Worm (Caenorhabditis elegans) whole organism, L1 larva: ENCODE results near the gene srz-54.

ENCODE experiments used
- C04F5.9 ChIP-seq: sonication (generic microtip); optimal IDR thresholded peaks from 2 replicates; lab custom pipeline; 2016; ENCODE audit warnings: missing genetic modification characterization, missing compliant biosample characterization
- C16A3.4 ChIP-seq: fragments of 150-350 bp; optimal IDR thresholded peaks from 2 replicates; lab custom pipeline; 2014; ENCODE audit warnings: missing biosample characterization, missing genetic modification characterization
- C34B4.2 ChIP-seq: sonication (generic microtip); optimal IDR thresholded peaks from 2 replicates; lab custom pipeline; 2017; ENCODE audit warnings: mild to moderate bottlenecking, missing genetic modification characterization, missing compliant biosample characterization
- Y116A8C.19 ChIP-seq: sonication (generic microtip); optimal IDR thresholded peaks from 2 replicates; lab custom pipeline; 2016; ENCODE audit warnings: missing compliant biosample characterization, missing genetic modification characterization, borderline replicate concordance
- aha-1 ChIP-seq: fragments of 150-350 bp; optimal IDR thresholded peaks from 2 replicates; lab custom pipeline; 2014; ENCODE audit warnings: missing biosample characterization, missing genetic modification characterization
- alr-1 ChIP-seq: fragments of 200-800 bp; sonication (Bioruptor generic); optimal IDR thresholded peaks from 2 replicates; lab custom pipeline; 2018; ENCODE audit warnings: borderline replicate concordance, mild to moderate bottlenecking, missing genetic modification characterization, missing compliant biosample characterization
- aly-2 ChIP-seq: fragments of 150-350 bp; optimal IDR thresholded peaks from 2 replicates; lab custom pipeline; 2014; ENCODE audit warnings: missing biosample characterization, missing genetic modification characterization
- ama-1 ChIP-seq: fragments of 150-350 bp; optimal IDR thresholded peaks from 2 replicates; lab custom pipeline; 2014
- ceh-82 ChIP-seq, 3 experiments: fragments of 150-350 bp in 1 of 3; sonication (generic microtip) in 2 of 3; optimal IDR thresholded peaks; 2 replicates each; lab custom pipeline; 2014 to 2017; ENCODE audit warnings: missing biosample characterization in 3 of 3, missing genetic modification characterization in 3 of 3
- ceh-88 ChIP-seq: fragments of 200-800 bp; sonication (Bioruptor generic); IDR thresholded peaks from 2 replicates; pipeline ENCODE4 v1.3.6; 2022; ENCODE audit warnings: missing genetic modification characterization, missing compliant biosample characterization
- ces-1 ChIP-seq: fragments of 150-350 bp; optimal IDR thresholded peaks from 2 replicates; lab custom pipeline; 2014; ENCODE audit warnings: missing biosample characterization, missing genetic modification reagents, missing genetic modification characterization
- dpl-1 ChIP-seq, 3 experiments: fragments of 150-350 bp in 2 of 3; sonication (generic microtip) in 1 of 3; optimal IDR thresholded peaks; 2 replicates each; lab custom pipeline; 2014 to 2017; ENCODE audit warnings: missing biosample characterization in 3 of 3, missing genetic modification characterization in 3 of 3, missing genetic modification reagents in 3 of 3
- efl-1 ChIP-seq, 4 experiments: fragments of 150-350 bp; optimal IDR thresholded peaks in 3 of 4; peaks in 1 of 4; 1 replicate in 1 of 4; 2 replicates in 3 of 4; lab custom pipeline; 2014; ENCODE audit warnings: missing biosample characterization in 2 of 4, missing genetic modification characterization in 2 of 4, missing genetic modification reagents in 2 of 4
- efl-3 ChIP-seq: fragments of 200-800 bp; sonication (Bioruptor generic); optimal IDR thresholded peaks from 2 replicates; lab custom pipeline; 2018; ENCODE audit warnings: mild to moderate bottlenecking, missing genetic modification characterization, missing compliant biosample characterization
- egl-13 ChIP-seq: sonication (generic microtip); optimal IDR thresholded peaks from 2 replicates; lab custom pipeline; 2016; ENCODE audit warnings: missing genotype, missing genetic modification reagents, missing genetic modification characterization, missing compliant biosample characterization
- egl-27 ChIP-seq, 2 experiments: fragments of 150-350 bp in 1 of 2; sonication (generic microtip); optimal IDR thresholded peaks; 3 replicates each; lab custom pipeline; 2017 to 2018; ENCODE audit warnings: missing biosample characterization in 2 of 2, missing genetic modification characterization in 2 of 2, missing genetic modification reagents in 2 of 2
- elt-3 ChIP-seq, 6 experiments: fragments of 150-350 bp in 1 of 6; sonication (generic microtip); optimal IDR thresholded peaks; 2 replicates each; lab custom pipeline; 2017 to 2018; ENCODE audit warnings: missing biosample characterization in 6 of 6, missing genetic modification characterization in 6 of 6, inconsistent platforms in 1 of 6
- ets-5 ChIP-seq: fragments of 200-800 bp; sonication (Bioruptor generic); IDR thresholded peaks from 2 replicates; pipeline ENCODE4 v1.3.6; 2022; ENCODE audit warnings: missing genetic modification characterization, missing compliant biosample characterization
- fkh-10 ChIP-seq: sonication (generic microtip); optimal IDR thresholded peaks from 2 replicates; lab custom pipeline; 2017; ENCODE audit warnings: missing biosample characterization, missing genetic modification reagents, missing genetic modification characterization
- fkh-8 ChIP-seq: sonication (generic microtip); optimal IDR thresholded peaks from 2 replicates; lab custom pipeline; 2016; ENCODE audit warnings: mild to moderate bottlenecking, missing genetic modification characterization, missing compliant biosample characterization
- fos-1 ChIP-seq: fragments of 150-350 bp; optimal IDR thresholded peaks from 2 replicates; lab custom pipeline; 2014; ENCODE audit warnings: missing biosample characterization, missing genetic modification characterization
- hlh-4 ChIP-seq: sonication (generic microtip); optimal IDR thresholded peaks from 2 replicates; lab custom pipeline; 2016; ENCODE audit warnings: mild to moderate bottlenecking, missing genetic modification characterization, missing compliant biosample characterization
- hpl-2 ChIP-seq: fragments of 150-350 bp; optimal IDR thresholded peaks from 2 replicates; lab custom pipeline; 2014; ENCODE audit warnings: missing biosample characterization, missing genetic modification reagents, missing genetic modification characterization
- irx-1 ChIP-seq: sonication (generic microtip); optimal IDR thresholded peaks from 2 replicates; lab custom pipeline; 2016; ENCODE audit warnings: missing genetic modification characterization, missing compliant biosample characterization
- isw-1 ChIP-seq: fragments of 200-800 bp; sonication (Bioruptor generic); IDR thresholded peaks from 2 replicates; pipeline ENCODE4 v1.3.6; 2022; ENCODE audit warnings: missing genetic modification characterization, missing compliant biosample characterization
- jun-1 ChIP-seq: fragments of 150-350 bp; optimal IDR thresholded peaks from 2 replicates; lab custom pipeline; 2014; ENCODE audit warnings: missing biosample characterization, missing genetic modification reagents, missing genetic modification characterization
- lin-13 ChIP-seq: fragments of 150-350 bp; optimal IDR thresholded peaks from 2 replicates; lab custom pipeline; 2014; ENCODE audit warnings: missing biosample characterization, missing genetic modification reagents, missing genetic modification characterization
- lin-35 ChIP-seq, 2 experiments: fragments of 150-350 bp; optimal IDR thresholded peaks; 2 replicates each; lab custom pipeline; 2014; ENCODE audit warnings: missing biosample characterization in 2 of 2, missing genetic modification characterization in 2 of 2, missing genetic modification reagents in 2 of 2
- lin-39 ChIP-seq: fragments of 150-350 bp; optimal IDR thresholded peaks from 2 replicates; lab custom pipeline; 2014; ENCODE audit warnings: missing biosample characterization, missing genetic modification reagents, missing genetic modification characterization
- mep-1 ChIP-seq: fragments of 150-350 bp; optimal IDR thresholded peaks from 2 replicates; lab custom pipeline; 2014; ENCODE audit warnings: missing biosample characterization, missing genetic modification characterization
- nhr-19 ChIP-seq: fragments of 200-800 bp; sonication (Bioruptor generic); conservative IDR thresholded peaks from 2 replicates; pipeline ENCODE4 v1.3.6; 2022; ENCODE audit warnings: missing genetic modification characterization, missing compliant biosample characterization
- nhr-237 ChIP-seq: fragments of 150-350 bp; optimal IDR thresholded peaks from 2 replicates; lab custom pipeline; 2014; ENCODE audit warnings: missing biosample characterization, missing genetic modification characterization
- nhr-47 ChIP-seq: sonication (generic microtip); optimal IDR thresholded peaks from 2 replicates; lab custom pipeline; 2016; ENCODE audit warnings: mild to moderate bottlenecking, missing genetic modification characterization, moderate library complexity, missing compliant biosample characterization
- nhr-71 ChIP-seq: sonication (generic microtip); optimal IDR thresholded peaks from 2 replicates; lab custom pipeline; 2016; ENCODE audit warnings: mild to moderate bottlenecking, missing genetic modification characterization, moderate library complexity, missing compliant biosample characterization
- nhr-76 ChIP-seq: sonication (generic microtip); optimal IDR thresholded peaks from 2 replicates; lab custom pipeline; 2017; ENCODE audit warnings: missing biosample characterization, missing genetic modification characterization
- nhr-90 ChIP-seq: sonication (generic microtip); optimal IDR thresholded peaks from 2 replicates; lab custom pipeline; 2016; ENCODE audit warnings: mild to moderate bottlenecking, missing genetic modification characterization, missing compliant biosample characterization; ENCODE audit not compliant: poor library complexity
- pag-3 ChIP-seq: sonication (generic microtip); optimal IDR thresholded peaks from 2 replicates; lab custom pipeline; 2017; ENCODE audit warnings: missing genetic modification characterization, mild to moderate bottlenecking, missing compliant biosample characterization, antibody characterized with exemption, borderline replicate concordance; ENCODE audit not compliant: insufficient read depth
- rnt-1 ChIP-seq: sonication (generic microtip); optimal IDR thresholded peaks from 2 replicates; lab custom pipeline; 2016; ENCODE audit warnings: mild to moderate bottlenecking, missing genetic modification characterization, moderate library complexity, missing compliant biosample characterization
- snpc-4 ChIP-seq: fragments of 150-350 bp; optimal IDR thresholded peaks from 2 replicates; lab custom pipeline; 2014; ENCODE audit warnings: missing biosample characterization, missing genetic modification characterization
- snu-23 ChIP-seq: sonication (generic microtip); optimal IDR thresholded peaks from 2 replicates; lab custom pipeline; 2016; ENCODE audit warnings: missing genetic modification characterization, missing compliant biosample characterization
- sox-4 ChIP-seq: sonication (generic microtip); optimal IDR thresholded peaks from 2 replicates; lab custom pipeline; 2016; ENCODE audit warnings: missing genetic modification characterization, missing compliant biosample characterization
- swsn-7 ChIP-seq: sonication (generic microtip); optimal IDR thresholded peaks from 2 replicates; lab custom pipeline; 2016; ENCODE audit warnings: missing genetic modification characterization, missing compliant biosample characterization
- tbx-2 ChIP-seq: sonication (generic microtip); optimal IDR thresholded peaks from 2 replicates; lab custom pipeline; 2016; ENCODE audit warnings: missing genetic modification characterization, missing compliant biosample characterization
- unc-130 ChIP-seq: fragments of 150-350 bp; optimal IDR thresholded peaks from 2 replicates; lab custom pipeline; 2017; ENCODE audit warnings: missing biosample characterization, missing genetic modification characterization, inconsistent platforms
- unc-62 ChIP-seq: fragments of 150-350 bp; optimal IDR thresholded peaks from 2 replicates; lab custom pipeline; 2014; ENCODE audit warnings: missing biosample characterization, missing genetic modification reagents, missing genetic modification characterization
- zag-1 ChIP-seq: fragments of 150-350 bp; optimal IDR thresholded peaks from 2 replicates; lab custom pipeline; 2014; ENCODE audit warnings: missing biosample characterization, missing genetic modification characterization
- ztf-4 ChIP-seq: fragments of 150-350 bp; optimal IDR thresholded peaks from 2 replicates; lab custom pipeline; 2014; ENCODE audit warnings: missing biosample characterization, missing genetic modification characterization

Gene srz-54

DNA sequence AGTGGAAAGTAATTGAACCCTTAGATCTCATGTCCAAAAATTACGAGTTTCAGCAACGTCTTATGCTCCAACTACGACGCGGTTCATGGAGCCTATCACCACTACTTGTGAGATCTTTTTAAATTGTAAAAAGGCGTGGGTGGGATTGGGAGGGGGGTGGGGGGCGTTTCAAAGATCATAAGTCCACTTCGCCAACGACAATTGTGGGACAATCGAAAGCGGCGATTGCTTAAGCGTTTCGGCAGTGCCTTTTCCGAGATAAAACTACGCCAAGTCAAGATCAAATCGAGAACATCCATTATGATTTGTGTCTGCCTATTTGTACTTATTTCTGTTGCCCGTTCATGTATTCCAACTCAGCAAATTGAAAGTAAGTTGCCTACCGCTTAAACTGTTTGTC lies 24.2 kb upstream of the srz-54 start, which contains the start of gene clec-239:
Gene clec-239, plus strand, starts transcription at position 301 of the 400 bp plus-strand sequence.
- TF ChIP-seq nhr-76 (tag; lab: Kevin White, UChicago): no peak
- no peak for TF ChIP-seq elt-3 (tag; optimal IDR thresholded peaks at IDR 0.05; lab: Kevin White, UChicago)
- no peak for TF ChIP-seq lin-35 (GFP tag; optimal IDR thresholded peaks at IDR 0.05; lab: Kevin White, UChicago)
- TF ChIP-seq C04F5.9: no peak
- no peak for TF ChIP-seq fkh-8 (tag; lab: Kevin White, UChicago)
- no peak for TF ChIP-seq unc-130 (tag; lab: Kevin White, UChicago)
- TF ChIP-seq Y116A8C.19 (tag; lab: Kevin White, UChicago): no peak
- TF ChIP-seq hlh-4 (tag; lab: Kevin White, UChicago): no peak
- no peak for TF ChIP-seq nhr-237 (tag; lab: Kevin White, UChicago)
- TF ChIP-seq snu-23 (GFP tag; lab: Kevin White, UChicago): no peak
- TF ChIP-seq C16A3.4 (tag; lab: Kevin White, UChicago): no peak
- no peak for TF ChIP-seq pag-3 (tag; lab: Kevin White, UChicago)
- no peak for TF ChIP-seq egl-13 (tag; lab: Kevin White, UChicago)
- TF ChIP-seq ces-1 (GFP tag; lab: Kevin White, UChicago): no peak
- no peak for TF ChIP-seq egl-27 (tag; optimal IDR thresholded peaks at IDR 0.05; lab: Kevin White, UChicago)
- TF ChIP-seq nhr-19 (GFP tag; lab: Robert Waterston, UW): no peak
- TF ChIP-seq alr-1: no peak
- no peak for TF ChIP-seq aha-1
- no peak for TF ChIP-seq rnt-1 (tag; lab: Kevin White, UChicago)
- TF ChIP-seq hpl-2 (GFP tag; lab: Kevin White, UChicago): no peak

ce11 chrV:16958975-16959374 lies 21.5 kb upstream of the srz-54 start:
- TF ChIP-seq fkh-8 (tag; lab: Kevin White, UChicago) (no peak), lin-13 (GFP tag; lab: Kevin White, UChicago) (no peak), aha-1 (no peak), ceh-82 (tag; optimal IDR thresholded peaks at IDR 0.05; lab: Kevin White, UChicago) (no peak), efl-1 (optimal IDR thresholded peaks at IDR 0.05; lab: Kevin White, UChicago) (no peak), efl-1 (GFP tag; optimal IDR thresholded peaks at IDR 0.05 in 1 of 2; lab: Kevin White, UChicago) (peak in 1 of 2 experiments; percentile 85)
- TF ChIP-seq, all 84 proteins: peak for 1

ce11 chrV:16965655-16966054 lies 14.8 kb upstream of the srz-54 start, which contains the start of gene efl-1:
Gene efl-1, minus strand, starts transcription at chrV:16965675.
- TF ChIP-seq lin-39 (tag; lab: Kevin White, UChicago) (peak; percentile 82), snpc-4 (peak; percentile 95), tbx-2 (tag; lab: Kevin White, UChicago) (peak; percentile 94), sox-4 (peak; percentile 82), rnt-1 (tag; lab: Kevin White, UChicago) (peak; percentile 97), ceh-82 (tag; optimal IDR thresholded peaks at IDR 0.05; lab: Kevin White, UChicago) (peak; percentile 80 to 96 (median 94)), nhr-47 (tag; lab: Kevin White, UChicago) (peak; percentile 97), egl-13 (tag; lab: Kevin White, UChicago) (peak; percentile 90), nhr-76 (tag; lab: Kevin White, UChicago) (no peak), ets-5 (no peak), fkh-8 (tag; lab: Kevin White, UChicago) (peak; percentile 91), fos-1 (peak; percentile 93), nhr-71 (tag; lab: Kevin White, UChicago) (peak; percentile 97), lin-13 (GFP tag; lab: Kevin White, UChicago) (peak; percentile 91), hlh-4 (tag; lab: Kevin White, UChicago) (no peak), ama-1 (no peak), aha-1 (peak; percentile 60), isw-1 (peak; percentile 90), swsn-7 (tag; lab: Kevin White, UChicago) (peak; percentile 96), mep-1 (tag; lab: Kevin White, UChicago) (peak; percentile 94), dpl-1 (GFP tag; optimal IDR thresholded peaks at IDR 0.05; lab: Kevin White, UChicago) (peak; percentile 100), unc-62 (GFP tag; lab: Kevin White, UChicago) (peak; percentile 49), jun-1 (tag; lab: Kevin White, UChicago) (peak; percentile 84), aly-2 (peak; percentile 77), ztf-4 (peak; percentile 84), nhr-90 (tag; lab: Kevin White, UChicago) (peak; percentile 95), C04F5.9 (peak; percentile 52), irx-1 (tag; lab: Kevin White, UChicago) (peak; percentile 91), ceh-88 (GFP tag; lab: Robert Waterston, UW) (peak; percentile 75), efl-3 (GFP tag; lab: Kevin White, UChicago) (no peak), lin-35 (GFP tag; optimal IDR thresholded peaks at IDR 0.05; lab: Kevin White, UChicago) (peak; percentile 100), fkh-10 (GFP tag; lab: Kevin White, UChicago) (peak; percentile 86), zag-1 (tag; lab: Kevin White, UChicago) (peak; percentile 8), C34B4.2 (tag; lab: Kevin White, UChicago) (peak; percentile 38)
